Worm (Caenorhabditis elegans) whole organism, late embryonic: ENCODE results near the gene C44H9.5.

Source experiments
- F13H6.1 ChIP-seq: sonication (generic microtip); optimal IDR thresholded peaks from 2 replicates; lab custom pipeline; 2016; ENCODE audit warnings: missing genetic modification characterization, missing compliant biosample characterization
- K02D7.2 ChIP-seq: sonication (generic microtip); optimal IDR thresholded peaks from 2 replicates; lab custom pipeline; 2017; ENCODE audit warnings: mild to moderate bottlenecking, missing genetic modification characterization, missing compliant biosample characterization
- K09A11.1 ChIP-seq: sonication (generic microtip); optimal IDR thresholded peaks from 2 replicates; lab custom pipeline; 2017; ENCODE audit warnings: antibody characterized with exemption, mild to moderate bottlenecking, missing genetic modification characterization, missing compliant biosample characterization; ENCODE audit not compliant: insufficient read depth
- Y22D7AL.16 ChIP-seq: sonication (generic microtip); optimal IDR thresholded peaks from 2 replicates; lab custom pipeline; 2016; ENCODE audit warnings: missing genetic modification characterization, missing compliant biosample characterization
- ahr-1 ChIP-seq: sonication (generic microtip); optimal IDR thresholded peaks from 2 replicates; lab custom pipeline; 2016; ENCODE audit warnings: missing genetic modification characterization, missing compliant biosample characterization
- ceh-14 ChIP-seq: sonication (generic microtip); optimal IDR thresholded peaks from 2 replicates; lab custom pipeline; 2016; ENCODE audit warnings: missing genotype, missing genetic modification characterization, missing compliant biosample characterization
- ceh-18 ChIP-seq: sonication (generic microtip); optimal IDR thresholded peaks from 2 replicates; lab custom pipeline; 2016; ENCODE audit warnings: missing genetic modification characterization, missing compliant biosample characterization
- ceh-19 ChIP-seq: fragments of 200-800 bp; sonication (Bioruptor generic); optimal IDR thresholded peaks from 2 replicates; lab custom pipeline; 2018; ENCODE audit warnings: mild to moderate bottlenecking, missing genetic modification characterization, missing compliant biosample characterization
- ceh-22 ChIP-seq: sonication (generic microtip); optimal IDR thresholded peaks from 2 replicates; lab custom pipeline; 2017; ENCODE audit warnings: missing biosample characterization, missing genetic modification characterization
- ceh-24 ChIP-seq: sonication (generic microtip); optimal IDR thresholded peaks from 2 replicates; lab custom pipeline; 2016; ENCODE audit warnings: mild to moderate bottlenecking, missing genetic modification characterization, missing compliant biosample characterization
- ceh-30 ChIP-seq: fragments of 150-350 bp; optimal IDR thresholded peaks from 2 replicates; lab custom pipeline; 2014; ENCODE audit warnings: missing biosample characterization, missing genetic modification characterization
- ceh-34 ChIP-seq: sonication (generic microtip); optimal IDR thresholded peaks from 2 replicates; lab custom pipeline; 2016; ENCODE audit warnings: mild to moderate bottlenecking, missing genetic modification characterization, missing compliant biosample characterization
- ceh-45 ChIP-seq: fragments of 200-800 bp; sonication (Bioruptor generic); IDR thresholded peaks from 2 replicates; pipeline ENCODE4 v1.3.6; 2022; ENCODE audit warnings: missing genetic modification reagents, missing genetic modification characterization, missing compliant biosample characterization
- ceh-48 ChIP-seq: sonication (generic microtip); optimal IDR thresholded peaks from 2 replicates; lab custom pipeline; 2016; ENCODE audit warnings: missing genetic modification characterization, inconsistent platforms, missing compliant biosample characterization
- ceh-6 ChIP-seq: fragments of 200-800 bp; sonication (Bioruptor generic); optimal IDR thresholded peaks from 2 replicates; lab custom pipeline; 2018; ENCODE audit warnings: mild to moderate bottlenecking, missing genetic modification characterization, missing compliant biosample characterization
- elt-2 ChIP-seq: sonication (generic microtip); optimal IDR thresholded peaks from 2 replicates; lab custom pipeline; 2016; ENCODE audit warnings: missing genetic modification reagents, missing genetic modification characterization, missing compliant biosample characterization
- elt-4 ChIP-seq: sonication (generic microtip); optimal IDR thresholded peaks from 2 replicates; lab custom pipeline; 2016; ENCODE audit warnings: missing genetic modification characterization, missing compliant biosample characterization
- ets-4 ChIP-seq: sonication (generic microtip); optimal IDR thresholded peaks from 2 replicates; lab custom pipeline; 2016; ENCODE audit warnings: missing genetic modification characterization, missing compliant biosample characterization
- fax-1 ChIP-seq: sonication (generic microtip); optimal IDR thresholded peaks from 2 replicates; lab custom pipeline; 2016; ENCODE audit warnings: missing genotype, missing genetic modification characterization, missing compliant biosample characterization
- fkh-10 ChIP-seq: fragments of 150-350 bp; optimal IDR thresholded peaks from 2 replicates; lab custom pipeline; 2014; ENCODE audit warnings: missing biosample characterization, missing genetic modification reagents, missing genetic modification characterization
- fkh-6 ChIP-seq: sonication (generic microtip); optimal IDR thresholded peaks from 2 replicates; lab custom pipeline; 2016; ENCODE audit warnings: missing genetic modification characterization, missing compliant biosample characterization
- hlh-30 ChIP-seq: sonication (generic microtip); optimal IDR thresholded peaks from 2 replicates; lab custom pipeline; 2017; ENCODE audit warnings: antibody characterized with exemption, missing genetic modification characterization, missing compliant biosample characterization; ENCODE audit not compliant: insufficient read depth
- hlh-8 ChIP-seq: sonication (generic microtip); optimal IDR thresholded peaks from 2 replicates; lab custom pipeline; 2016; ENCODE audit warnings: missing genotype, missing genetic modification characterization, missing compliant biosample characterization
- lim-6 ChIP-seq: sonication (generic microtip); optimal IDR thresholded peaks from 2 replicates; lab custom pipeline; 2016; ENCODE audit warnings: missing genetic modification characterization, missing compliant biosample characterization
- lin-11 ChIP-seq: fragments of 200-800 bp; sonication (Bioruptor generic); optimal IDR thresholded peaks from 2 replicates; lab custom pipeline; 2018; ENCODE audit warnings: mild to moderate bottlenecking, missing genetic modification characterization, missing compliant biosample characterization
- mec-3 ChIP-seq: sonication (generic microtip); optimal IDR thresholded peaks from 2 replicates; lab custom pipeline; 2016; ENCODE audit warnings: borderline replicate concordance, missing genetic modification characterization, missing compliant biosample characterization
- nfya-1 ChIP-seq: sonication (generic microtip); optimal IDR thresholded peaks from 2 replicates; lab custom pipeline; 2017; ENCODE audit warnings: missing genetic modification characterization, mild to moderate bottlenecking, missing compliant biosample characterization, antibody characterized with exemption, moderate library complexity
- nhr-11 ChIP-seq: fragments of 150-350 bp; optimal IDR thresholded peaks from 2 replicates; lab custom pipeline; 2014; ENCODE audit warnings: missing biosample characterization, missing genetic modification characterization
- nhr-232 ChIP-seq: sonication (generic microtip); optimal IDR thresholded peaks from 2 replicates; lab custom pipeline; 2016; ENCODE audit warnings: missing genetic modification characterization, missing compliant biosample characterization
- pat-9 ChIP-seq: fragments of 200-800 bp; sonication (Bioruptor generic); optimal IDR thresholded peaks from 2 replicates; lab custom pipeline; 2018; ENCODE audit warnings: mild to moderate bottlenecking, missing genetic modification characterization, moderate library complexity, missing compliant biosample characterization
- pax-1 ChIP-seq: fragments of 150-350 bp; optimal IDR thresholded peaks from 2 replicates; lab custom pipeline; 2014; ENCODE audit warnings: missing biosample characterization, missing genetic modification characterization
- pha-2 ChIP-seq: sonication (generic microtip); optimal IDR thresholded peaks from 2 replicates; lab custom pipeline; 2017; ENCODE audit warnings: mild to moderate bottlenecking, missing genetic modification characterization, missing compliant biosample characterization
- pha-4 ChIP-seq: fragments of 150-350 bp; optimal IDR thresholded peaks from 2 replicates; lab custom pipeline; 2018; ENCODE audit warnings: missing biosample characterization, missing genetic modification reagents, missing genetic modification characterization
- sox-2 ChIP-seq: fragments of 200-800 bp; sonication (Bioruptor generic); IDR thresholded peaks from 2 replicates; pipeline ENCODE4 v1.3.6; 2022; ENCODE audit warnings: missing genetic modification reagents, missing genetic modification characterization, missing compliant biosample characterization
- syd-9 ChIP-seq: sonication (generic microtip); optimal IDR thresholded peaks from 2 replicates; lab custom pipeline; 2016; ENCODE audit warnings: mild to moderate bottlenecking, missing genetic modification characterization, moderate library complexity, missing compliant biosample characterization
- unc-42 ChIP-seq: sonication (generic microtip); optimal IDR thresholded peaks from 2 replicates; lab custom pipeline; 2016; ENCODE audit warnings: missing genotype, missing genetic modification characterization, missing compliant biosample characterization
- unc-55 ChIP-seq: sonication (generic microtip); optimal IDR thresholded peaks from 2 replicates; lab custom pipeline; 2017; ENCODE audit warnings: missing biosample characterization, missing genetic modification reagents, missing genetic modification characterization
- zip-5 ChIP-seq: sonication (generic microtip); optimal IDR thresholded peaks from 2 replicates; lab custom pipeline; 2016; ENCODE audit warnings: missing genetic modification characterization, missing compliant biosample characterization

Gene C44H9.5

ce11 chrV:12876708-12877107, 27.0 kb upstream of the C44H9.5 start:
- no peak for TF ChIP-seq ceh-48 (tag; lab: Kevin White, UChicago)
- no peak for TF ChIP-seq ceh-19 (GFP tag; lab: Kevin White, UChicago)
- TF ChIP-seq unc-42 (tag; lab: Kevin White, UChicago): no peak
- TF ChIP-seq ceh-14 (tag; lab: Kevin White, UChicago): no peak
- TF ChIP-seq nfya-1 (tag; lab: Kevin White, UChicago): no peak
- TF ChIP-seq ceh-45 (GFP tag; lab: Robert Waterston, UW): no peak
- TF ChIP-seq fkh-6 (tag; lab: Kevin White, UChicago): no peak
- TF ChIP-seq pax-1 (tag; lab: Kevin White, UChicago): no peak

ce11 chrV:12875850-12876249, 26.2 kb upstream of the C44H9.5 start:
- no peak for TF ChIP-seq fax-1 (tag; lab: Kevin White, UChicago)
- no peak for TF ChIP-seq pha-4 (tag; lab: Kevin White, UChicago)
- no peak for TF ChIP-seq nhr-232 (tag; lab: Kevin White, UChicago)
- TF ChIP-seq K02D7.2 (tag; lab: Kevin White, UChicago): no peak
- no peak for TF ChIP-seq nhr-11 (tag; lab: Kevin White, UChicago)
- no peak for TF ChIP-seq ceh-30 (tag; lab: Kevin White, UChicago)
- TF ChIP-seq ceh-24 (tag; lab: Kevin White, UChicago): no peak
- no peak for TF ChIP-seq hlh-30 (tag; lab: Kevin White, UChicago)
- no peak for TF ChIP-seq ceh-34
- TF ChIP-seq zip-5 (tag; lab: Kevin White, UChicago): no peak

ce11 chrV:12871753-12872152, 22.1 kb upstream of the C44H9.5 start, which contains the start of gene bus-19:
bus-19 (plus strand) TSS chrV:12872053.
- TF ChIP-seq ceh-34 (no peak), F13H6.1 (tag; lab: Kevin White, UChicago) (no peak), lim-6 (tag; lab: Kevin White, UChicago) (no peak), nfya-1 (tag; lab: Kevin White, UChicago) (no peak), ets-4 (tag; lab: Kevin White, UChicago) (no peak), sox-2 (no peak), lin-11 (no peak), zip-5 (tag; lab: Kevin White, UChicago) (no peak), pha-2 (no peak), K09A11.1 (tag; lab: Kevin White, UChicago) (no peak), hlh-8 (tag; lab: Kevin White, UChicago) (no peak), ceh-30 (tag; lab: Kevin White, UChicago) (no peak), mec-3 (no peak), fkh-6 (tag; lab: Kevin White, UChicago) (no peak), ceh-6 (no peak), Y22D7AL.16 (tag; lab: Kevin White, UChicago) (no peak), elt-2 (tag; lab: Kevin White, UChicago) (no peak), syd-9 (no peak), elt-4 (tag; lab: Kevin White, UChicago) (no peak)

- TF ChIP-seq pax-1 (tag; lab: Kevin White, UChicago) (no peak), pat-9 (tag; lab: Kevin White, UChicago) (no peak), ets-4 (tag; lab: Kevin White, UChicago) (no peak), ceh-48 (tag; lab: Kevin White, UChicago) (no peak), elt-4 (tag; lab: Kevin White, UChicago) (no peak), ceh-22 (tag; lab: Kevin White, UChicago) (no peak), fkh-10 (GFP tag; lab: Kevin White, UChicago) (no peak), ceh-18 (no peak), ahr-1 (tag; lab: Kevin White, UChicago) (no peak), ceh-19 (GFP tag; lab: Kevin White, UChicago) (no peak), hlh-30 (tag; lab: Kevin White, UChicago) (no peak), pha-2 (no peak), unc-55 (GFP tag; lab: Kevin White, UChicago) (no peak), elt-2 (tag; lab: Kevin White, UChicago) (no peak)
Measured at ce11 chrV:12870740-12871139, 21.1 kb upstream of the C44H9.5 start.
